Worm (Caenorhabditis elegans): Measurements from ENCODE around the gene rpb-8.

- TF ChIP-seq nhr-179 (tag; optimal IDR thresholded peaks at IDR 0.05) (no peak), nfya-2 (GFP tag; IDR thresholded peaks at IDR 0.05) (no peak)
Measured at ce11 chrIII:4899035-4899578, 18.7 kb downstream of the rpb-8 start, which contains the start of gene nhl-2.

Data from whole organism, young adult.